Fruit fly (Drosophila melanogaster): ENCODE data around the gene robl22E.

The robl22E gene

dm6 chr2L:2290638-2291037 is at the start of gene robl22E:
TSS of gene robl22E (minus strand) at chr2L:2290738.
- no peak for TF ChIP-seq HLH106 (tag; optimal IDR thresholded peaks at IDR 0.05)

DNA sequence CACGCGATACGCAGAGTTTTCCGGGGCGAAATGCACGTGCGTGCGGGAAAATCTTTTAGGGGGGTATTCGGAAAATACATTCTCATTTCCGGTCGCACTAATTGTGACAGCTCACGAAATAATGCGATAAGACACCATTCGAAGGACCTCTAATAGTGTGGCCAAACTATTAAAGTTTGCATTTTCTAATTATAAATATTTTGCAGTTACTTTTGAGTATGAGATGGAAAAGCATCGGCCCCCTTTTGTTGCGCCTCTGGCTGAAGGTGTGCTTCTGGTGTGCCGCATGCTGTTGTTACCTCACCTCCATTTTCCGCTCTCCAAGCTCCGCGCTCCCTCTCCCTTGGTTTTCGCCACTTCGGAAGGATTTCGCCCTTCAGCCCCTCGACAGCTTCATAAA is 23.6 kb upstream of the robl22E start:
- TF ChIP-seq fru (GFP tag; optimal IDR thresholded peaks at IDR 0.05) (no peak), woc (GFP tag; optimal IDR thresholded peaks at IDR 0.05) (no peak), jim (GFP tag; optimal IDR thresholded peaks at IDR 0.05) (no peak), psq (GFP tag; optimal IDR thresholded peaks at IDR 0.05) (no peak), Jra (GFP tag; optimal IDR thresholded peaks at IDR 0.05) (no peak), dl (GFP tag; optimal IDR thresholded peaks at IDR 0.05; ENCODE audit: insufficient read depth in 1 of 2, partially characterized antibody in 2 of 2) (no peak), Rel (GFP tag; optimal IDR thresholded peaks at IDR 0.05) (no peak), Rel (tag; optimal IDR thresholded peaks at IDR 0.05) (no peak)

- no peak for TF ChIP-seq Hr78 (GFP tag; optimal IDR thresholded peaks at IDR 0.05)
- no peak for TF ChIP-seq CG32264 (GFP tag; optimal IDR thresholded peaks at IDR 0.05)
- no peak for TF ChIP-seq tai (GFP tag; optimal IDR thresholded peaks at IDR 0.05)
- no peak for TF ChIP-seq sage (GFP tag; optimal IDR thresholded peaks at IDR 0.05)
- no peak for TF ChIP-seq N (GFP tag; optimal IDR thresholded peaks at IDR 0.05)
- TF ChIP-seq GATAd (GFP tag; optimal IDR thresholded peaks at IDR 0.05), result no peak
- TF ChIP-seq HLH106 (tag; optimal IDR thresholded peaks at IDR 0.05), result no peak
- no peak for TF ChIP-seq Dfd (GFP tag; optimal IDR thresholded peaks at IDR 0.05)
- TF ChIP-seq Hr83 (GFP tag; optimal IDR thresholded peaks at IDR 0.05; ENCODE audit: poor library complexity, severe bottlenecking), result no peak
- TF ChIP-seq Dif (GFP tag; optimal IDR thresholded peaks at IDR 0.05; ENCODE audit: partially characterized antibody), result no peak
- TF ChIP-seq Vsx2 (GFP tag; optimal IDR thresholded peaks at IDR 0.05; ENCODE audit: partially characterized antibody), result no peak
- no peak for TF ChIP-seq fru (GFP tag; optimal IDR thresholded peaks at IDR 0.05)
- no peak for TF ChIP-seq h (GFP tag; optimal IDR thresholded peaks at IDR 0.05)
- TF ChIP-seq Mio (GFP tag; optimal IDR thresholded peaks at IDR 0.05), result no peak
- TF ChIP-seq woc (GFP tag; optimal IDR thresholded peaks at IDR 0.05), result no peak
- TF ChIP-seq Sp1 (GFP tag; optimal IDR thresholded peaks at IDR 0.05), result no peak
- no peak for TF ChIP-seq pan (optimal IDR thresholded peaks at IDR 0.05)
- no peak for TF ChIP-seq Myc (optimal IDR thresholded peaks at IDR 0.05)
These were observed 20.9 kb upstream of the robl22E start, which contains the start of gene eys for dm6 chr2L:2311449-2311848. TSS of gene eys (plus strand) at chr2L:2311680.

- TF ChIP-seq CG9705 (GFP tag; optimal IDR thresholded peaks at IDR 0.05), result no peak
- TF ChIP-seq woc (GFP tag; optimal IDR thresholded peaks at IDR 0.05), result no peak
- TF ChIP-seq OdsH (GFP tag; optimal IDR thresholded peaks at IDR 0.05), result no peak
- TF ChIP-seq Hr78 (GFP tag; optimal IDR thresholded peaks at IDR 0.05), result no peak
- TF ChIP-seq Myc (optimal IDR thresholded peaks at IDR 0.05), result no peak
- TF ChIP-seq Mio (GFP tag; optimal IDR thresholded peaks at IDR 0.05), result no peak
- no peak for TF ChIP-seq Rel (GFP tag; optimal IDR thresholded peaks at IDR 0.05)
- TF ChIP-seq Rel (tag; optimal IDR thresholded peaks at IDR 0.05), result no peak
- TF ChIP-seq usp (GFP tag; optimal IDR thresholded peaks at IDR 0.05), result no peak
- no peak for TF ChIP-seq Abd-B (GFP tag; optimal IDR thresholded peaks at IDR 0.05)
- no peak for TF ChIP-seq CG32264 (GFP tag; optimal IDR thresholded peaks at IDR 0.05)
- TF ChIP-seq ey (GFP tag; optimal IDR thresholded peaks at IDR 0.05), result no peak
- no peak for TF ChIP-seq psq (GFP tag; optimal IDR thresholded peaks at IDR 0.05)
- TF ChIP-seq N (GFP tag; optimal IDR thresholded peaks at IDR 0.05), result no peak
- no peak for TF ChIP-seq rgr (GFP tag; optimal IDR thresholded peaks at IDR 0.05)
- TF ChIP-seq Vsx2 (GFP tag; optimal IDR thresholded peaks at IDR 0.05; ENCODE audit: partially characterized antibody), result no peak
- TF ChIP-seq foxo (GFP tag; optimal IDR thresholded peaks at IDR 0.05), result no peak
- TF ChIP-seq lola (GFP tag; optimal IDR thresholded peaks at IDR 0.05), result no peak
These were observed 17.1 kb upstream of the robl22E start, which contains the start of gene CG16995 for dm6 chr2L:2307648-2308047. TSS of gene CG16995 (plus strand) at chr2L:2307948.

- TF ChIP-seq CrebA (GFP tag; optimal IDR thresholded peaks at IDR 0.05; ENCODE audit: borderline replicate concordance) (no peak), Dif (GFP tag; optimal IDR thresholded peaks at IDR 0.05; ENCODE audit: partially characterized antibody) (no peak), Myc (optimal IDR thresholded peaks at IDR 0.05) (no peak), dsf (GFP tag; optimal IDR thresholded peaks at IDR 0.05; ENCODE audit: borderline replicate concordance) (no peak), pan (optimal IDR thresholded peaks at IDR 0.05) (no peak), Dfd (GFP tag; optimal IDR thresholded peaks at IDR 0.05) (no peak), tai (GFP tag; optimal IDR thresholded peaks at IDR 0.05) (no peak), fru (GFP tag; optimal IDR thresholded peaks at IDR 0.05) (no peak), dmrt93B (GFP tag; optimal IDR thresholded peaks at IDR 0.05) (no peak)
These were observed 9.3 kb upstream of the robl22E start, which contains the start of gene CG31949 for dm6 chr2L:2299803-2300202. TSS of gene CG31949 (plus strand) at chr2L:2300103.

Measured in whole organism, wandering third instar larva.